Worm (Caenorhabditis elegans): ENCODE measurements around the gene pgam-5.

The pgam-5 gene

ce11 chrII:7598702-7599314 lies at the start of gene pgam-5 (continued):
- TF ChIP-seq cebp-1 (GFP tag; IDR thresholded peaks at IDR 0.05): no peak
- TF ChIP-seq cebp-1 (tag; optimal IDR thresholded peaks at IDR 0.05): no peak
- TF ChIP-seq aptf-2 (GFP tag; conservative IDR thresholded peaks at IDR 0.05): 0 out of 2 replicates have a peak, but pooled peaks have one; percentile 30
- peak; percentile 58 for TF ChIP-seq lsl-1 (GFP tag; optimal IDR thresholded peaks at IDR 0.05)
- no peak for TF ChIP-seq attf-3 (GFP tag; conservative IDR thresholded peaks at IDR 0.05)
- TF ChIP-seq snpc-1.1 (tag; optimal IDR thresholded peaks at IDR 0.05; ENCODE audit: insufficient read depth): peak; percentile 41
- peak; percentile 80 for TF ChIP-seq madf-8 (GFP tag; conservative IDR thresholded peaks at IDR 0.05)
- no peak for TF ChIP-seq pbrm-1 (GFP tag; IDR thresholded peaks at IDR 0.05)
- TF ChIP-seq chd-7 (tag; optimal IDR thresholded peaks at IDR 0.05): no peak
- TF ChIP-seq nhr-27 (tag; optimal IDR thresholded peaks at IDR 0.05): no peak
- TF ChIP-seq let-526 (GFP tag; IDR thresholded peaks at IDR 0.05): no peak
- TF ChIP-seq F23B12.7 (tag; optimal IDR thresholded peaks at IDR 0.05; ENCODE audit: insufficient read depth): no peak
- peak; percentile 64 for TF ChIP-seq snpc-3.4 (tag; optimal IDR thresholded peaks at IDR 0.05)
- no peak for TF ChIP-seq F22D6.2 (tag; optimal IDR thresholded peaks at IDR 0.05)
- TF ChIP-seq Y67H2A.10 (GFP tag; conservative IDR thresholded peaks at IDR 0.05): no peak
- TF ChIP-seq unc-130 (GFP tag; optimal IDR thresholded peaks at IDR 0.05): no peak
- no peak for TF ChIP-seq repo-1 (tag; optimal IDR thresholded peaks at IDR 0.05)
- no peak for TF ChIP-seq tbp1 (GFP tag; optimal IDR thresholded peaks at IDR 0.05)
- no peak for TF ChIP-seq aptf-3 (GFP tag; IDR thresholded peaks at IDR 0.05)
- no peak for TF ChIP-seq snpc-4 (GFP tag; optimal IDR thresholded peaks at IDR 0.05)
- TF ChIP-seq snpc-4 (tag; optimal IDR thresholded peaks at IDR 0.05): no peak
- TF ChIP-seq lsy-27 (tag; optimal IDR thresholded peaks at IDR 0.05; ENCODE audit: borderline replicate concordance, insufficient read depth): no peak
- TF ChIP-seq K12H6.12 (tag; optimal IDR thresholded peaks at IDR 0.05): no peak
- no peak for TF ChIP-seq ceh-100 (GFP tag; IDR thresholded peaks at IDR 0.05)
- TF ChIP-seq hmg-1.2 (GFP tag; IDR thresholded peaks at IDR 0.05): peak; percentile 37; the same call in 1 of the 2 replicates
- TF ChIP-seq mcd-1 (GFP tag; IDR thresholded peaks at IDR 0.05): no peak
- peak; percentile 29 for TF ChIP-seq snpc-1.3 (tag; optimal IDR thresholded peaks at IDR 0.05; ENCODE audit: insufficient read depth)
- no peak for TF ChIP-seq nhr-179 (tag; optimal IDR thresholded peaks at IDR 0.05)
- TF ChIP-seq sdz-38 (tag; optimal IDR thresholded peaks at IDR 0.05): no peak

- no peak for TF ChIP-seq chd-7 (tag; optimal IDR thresholded peaks at IDR 0.05)
- TF ChIP-seq aptf-3 (GFP tag; IDR thresholded peaks at IDR 0.05): no peak
- TF ChIP-seq sdz-38 (tag; optimal IDR thresholded peaks at IDR 0.05): no peak
- TF ChIP-seq pbrm-1 (GFP tag; IDR thresholded peaks at IDR 0.05): no peak
- no peak for TF ChIP-seq sea-2 (GFP tag; IDR thresholded peaks at IDR 0.05)
- TF ChIP-seq unc-130 (GFP tag; optimal IDR thresholded peaks at IDR 0.05): no peak
These were observed 44.7 kb upstream of the pgam-5 start for ce11 chrII:7643214-7643613.

ce11 chrII:7642016-7642653 lies 43.6 kb upstream of the pgam-5 start:
- TF ChIP-seq ekl-4 (GFP tag; IDR thresholded peaks at IDR 0.05): no peak
- TF ChIP-seq T26A5.8 (tag; optimal IDR thresholded peaks at IDR 0.05): no peak
- TF ChIP-seq pbrm-1 (GFP tag; IDR thresholded peaks at IDR 0.05): no peak
- TF ChIP-seq F57A8.1 (GFP tag; optimal IDR thresholded peaks at IDR 0.05): no peak
- no peak for TF ChIP-seq ceh-100 (GFP tag; IDR thresholded peaks at IDR 0.05)
- no peak for TF ChIP-seq ama-1 (optimal IDR thresholded peaks at IDR 0.05)
- TF ChIP-seq ama-1 (GFP tag; optimal IDR thresholded peaks at IDR 0.05): no peak
- TF ChIP-seq nfya-1 (tag; optimal IDR thresholded peaks at IDR 0.05; ENCODE audit: borderline replicate concordance, insufficient read depth): no peak
- peak; percentile 60 for TF ChIP-seq K12H6.12 (tag; optimal IDR thresholded peaks at IDR 0.05)
- no peak for TF ChIP-seq lag-1 (GFP tag; IDR thresholded peaks at IDR 0.05)
- TF ChIP-seq hmg-1.2 (GFP tag; IDR thresholded peaks at IDR 0.05): peak; percentile 38; the same call in 1 of the 2 replicates
- no peak for TF ChIP-seq attf-3 (GFP tag; conservative IDR thresholded peaks at IDR 0.05)
- TF ChIP-seq tbx-9 (tag; optimal IDR thresholded peaks at IDR 0.05; ENCODE audit: borderline replicate concordance): no peak
- no peak for TF ChIP-seq ceh-79 (tag; optimal IDR thresholded peaks at IDR 0.05)
- TF ChIP-seq hlh-12 (tag; optimal IDR thresholded peaks at IDR 0.05): no peak
- TF ChIP-seq mes-4 (tag; optimal IDR thresholded peaks at IDR 0.05): no peak
- TF ChIP-seq madf-8 (GFP tag; conservative IDR thresholded peaks at IDR 0.05): no peak
- no peak for TF ChIP-seq nhr-27 (tag; optimal IDR thresholded peaks at IDR 0.05)
- TF ChIP-seq tlf-1 (GFP tag; optimal IDR thresholded peaks at IDR 0.05): no peak
- TF ChIP-seq madf-3 (GFP tag; IDR thresholded peaks at IDR 0.05): no peak
- TF ChIP-seq dox-1 (GFP tag; IDR thresholded peaks at IDR 0.05): 0 out of 2 replicates have a peak, but pooled peaks have one; percentile 14
